Fruit fly (Drosophila melanogaster): ENCODE data around the gene mth.

- no peak for TF ChIP-seq Myc (optimal IDR thresholded peaks at IDR 0.05)
- no peak for TF ChIP-seq ttk (optimal IDR thresholded peaks at IDR 0.05)
- TF ChIP-seq Sin3A (optimal IDR thresholded peaks at IDR 0.05) = no peak
- TF ChIP-seq psq (optimal IDR thresholded peaks at IDR 0.05) = no peak
- TF ChIP-seq insv (optimal IDR thresholded peaks at IDR 0.05) = no peak
Measured at dm6 chr3L:298459-298858, 48.3 kb downstream of the mth start.

All from Kc167 (cell line).